Worm (Caenorhabditis elegans) whole organism, L4/young adult: Measurements from ENCODE around the gene C45B11.6.

Experiments used
- W03F9.2 ChIP-seq: fragments of 150-350 bp; optimal IDR thresholded peaks from 2 replicates; lab custom pipeline; 2014; ENCODE audit warnings: missing biosample characterization, missing genetic modification characterization
- dao-5 ChIP-seq: sonication (generic microtip); optimal IDR thresholded peaks from 2 replicates; lab custom pipeline; 2016; ENCODE audit warnings: missing genotype, missing genetic modification characterization, moderate library complexity, missing compliant biosample characterization
- him-1 ChIP-seq: sonication (generic microtip); optimal IDR thresholded peaks from 2 replicates; lab custom pipeline; 2016; ENCODE audit warnings: missing genotype, missing genetic modification reagents, missing genetic modification characterization, missing compliant biosample characterization

Gene C45B11.6

DNA sequence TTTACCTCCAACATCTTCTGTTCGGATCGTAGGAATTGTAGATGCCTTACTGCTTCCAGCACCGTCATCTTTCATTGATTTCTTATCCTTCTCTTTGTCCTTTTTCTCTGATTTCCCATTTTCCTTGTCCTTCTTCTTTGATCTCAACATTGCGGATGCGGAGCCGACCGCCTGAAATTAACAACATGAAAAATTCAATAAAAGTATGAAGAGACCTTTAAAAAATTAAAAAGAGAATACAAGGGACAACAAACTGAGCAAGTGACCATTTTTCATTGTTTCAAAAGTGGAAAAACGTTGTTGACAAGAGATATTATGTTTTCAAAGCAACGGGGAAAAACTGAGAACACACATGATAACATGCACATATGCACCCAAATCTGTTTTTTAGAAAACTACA lies 13.2 kb upstream of the C45B11.6 start:
- TF ChIP-seq him-1: no peak
- no peak for TF ChIP-seq W03F9.2 (tag; lab: Kevin White, UChicago)
- no peak for TF ChIP-seq dao-5 (tag; lab: Kevin White, UChicago)

DNA sequence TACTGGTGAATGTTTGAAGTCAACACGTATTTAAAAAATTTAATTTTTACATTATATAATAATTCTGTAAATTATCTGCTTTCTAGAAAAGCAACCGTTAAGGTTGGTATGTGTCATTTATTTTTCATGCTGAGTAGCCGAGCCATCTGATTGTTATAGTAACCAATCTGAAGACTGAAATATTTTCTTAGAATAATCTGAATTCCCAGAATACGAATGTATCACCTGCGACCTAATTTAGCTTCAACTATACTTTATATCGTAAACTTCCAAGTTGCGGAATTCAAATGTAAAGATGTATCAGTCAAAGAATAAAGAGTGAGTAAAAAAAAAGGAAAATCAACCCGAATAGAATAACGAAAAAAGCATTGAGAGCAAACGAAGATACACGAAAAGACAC lies 10.6 kb upstream of the C45B11.6 start:
- no peak for TF ChIP-seq him-1
- no peak for TF ChIP-seq dao-5 (tag; lab: Kevin White, UChicago)
- TF ChIP-seq W03F9.2 (tag; lab: Kevin White, UChicago): no peak

DNA sequence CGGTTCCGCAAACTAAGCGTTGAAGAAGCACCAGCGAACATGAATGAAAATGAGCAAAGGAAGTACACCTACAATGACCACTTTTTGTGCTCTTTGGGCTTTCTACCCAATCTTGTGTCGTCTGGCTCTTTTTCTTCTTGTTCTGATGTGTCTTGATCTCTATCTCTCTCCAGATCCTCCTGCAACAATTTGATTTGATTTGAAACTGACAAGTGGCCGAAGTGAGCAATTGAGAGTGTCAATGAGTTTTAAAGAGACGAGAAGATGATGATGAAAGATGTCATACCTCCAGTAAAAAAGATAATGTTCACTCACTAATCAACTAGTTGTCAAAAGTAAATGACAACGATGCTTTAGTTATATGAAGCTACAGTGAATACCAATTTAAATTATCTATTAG lies 9.1 kb upstream of the C45B11.6 start, which contains the start of gene pptr-2:
Gene pptr-2, minus strand, starts transcription at position 184 of the 400 bp plus-strand sequence.
- TF ChIP-seq W03F9.2 (tag; lab: Kevin White, UChicago): no peak

DNA sequence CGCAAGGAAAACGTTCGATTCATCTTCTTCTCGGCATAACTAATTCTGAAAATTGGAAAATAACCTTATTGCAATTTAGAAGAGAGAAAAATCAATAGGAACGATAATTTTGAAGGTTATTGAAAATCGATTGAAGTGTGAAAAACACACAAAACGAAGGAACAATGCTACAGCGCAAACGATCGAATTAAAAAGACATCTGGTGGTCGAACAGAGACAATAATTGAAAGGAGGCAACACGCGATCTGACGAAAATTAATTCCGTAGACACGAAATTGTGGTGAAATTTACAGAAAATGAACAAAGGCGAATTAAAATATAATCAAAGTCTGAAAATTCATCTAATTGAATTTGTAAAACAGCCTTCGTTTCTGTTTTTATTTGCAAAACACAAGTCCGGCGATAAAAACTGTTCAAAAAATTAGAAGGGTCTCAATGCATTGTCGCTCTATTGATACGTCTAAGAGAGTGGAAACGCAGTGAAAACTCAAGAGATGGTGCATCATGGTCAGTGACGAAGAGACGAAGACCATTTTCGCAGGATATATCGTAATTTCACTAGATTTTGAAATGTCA lies 4.4 kb upstream of the C45B11.6 start, which contains the start of gene pak-2:
Gene pak-2, minus strand, starts transcription at position 51 of the 576 bp plus-strand sequence.
- TF ChIP-seq dao-5 (tag; lab: Kevin White, UChicago) (no peak), him-1 (peak; percentile 55), W03F9.2 (tag; lab: Kevin White, UChicago) (peak; percentile 52)

DNA sequence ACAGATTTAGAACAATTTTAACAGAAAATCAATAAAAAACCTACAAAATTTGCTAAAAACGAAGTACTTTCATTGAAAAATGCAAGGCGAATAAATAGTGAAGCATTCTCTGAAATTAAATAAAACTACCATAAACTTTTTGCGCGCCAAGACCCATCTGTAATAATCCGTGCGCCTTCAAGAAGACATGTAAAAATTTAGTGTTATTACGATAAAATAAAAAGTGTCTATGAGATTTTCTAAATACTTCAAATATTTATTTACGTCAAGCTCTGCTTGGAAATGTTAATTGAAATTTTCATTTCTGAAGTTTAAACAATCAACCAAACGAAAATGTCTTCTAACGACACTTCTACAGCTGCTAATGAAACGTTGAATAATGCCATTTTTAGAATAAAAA lies 3.8 kb upstream of the C45B11.6 start, which contains the start of gene C45B11.9:
Gene C45B11.9, plus strand, starts transcription at position 301 of the 400 bp plus-strand sequence.
- no peak for TF ChIP-seq him-1
- no peak for TF ChIP-seq dao-5 (tag; lab: Kevin White, UChicago)
- TF ChIP-seq W03F9.2 (tag; lab: Kevin White, UChicago): no peak

DNA sequence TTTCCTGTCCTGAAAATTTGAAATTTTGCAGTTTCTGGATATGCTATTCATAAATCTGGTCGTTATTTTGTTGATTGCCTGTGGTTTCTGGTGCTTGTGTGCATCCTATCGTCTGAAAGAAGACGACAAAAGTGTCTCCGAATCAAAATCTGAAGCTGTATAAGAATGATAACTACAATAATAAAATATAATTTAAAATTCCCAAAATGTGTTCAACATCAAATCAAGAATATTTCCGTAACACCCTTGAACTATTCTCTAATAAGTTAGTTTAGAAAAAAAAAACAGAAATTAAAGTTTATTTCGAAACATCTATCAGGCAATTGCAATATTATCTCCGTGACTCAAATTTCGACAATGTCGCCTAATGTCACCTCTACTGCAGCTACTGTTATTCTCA lies 3.4 kb upstream of the C45B11.6 start, which contains the start of gene C45B11.8:
Gene C45B11.8, plus strand, starts transcription at position 301 of the 400 bp plus-strand sequence.
- TF ChIP-seq him-1: no peak
- TF ChIP-seq dao-5 (tag; lab: Kevin White, UChicago): no peak
- TF ChIP-seq W03F9.2 (tag; lab: Kevin White, UChicago): no peak

DNA sequence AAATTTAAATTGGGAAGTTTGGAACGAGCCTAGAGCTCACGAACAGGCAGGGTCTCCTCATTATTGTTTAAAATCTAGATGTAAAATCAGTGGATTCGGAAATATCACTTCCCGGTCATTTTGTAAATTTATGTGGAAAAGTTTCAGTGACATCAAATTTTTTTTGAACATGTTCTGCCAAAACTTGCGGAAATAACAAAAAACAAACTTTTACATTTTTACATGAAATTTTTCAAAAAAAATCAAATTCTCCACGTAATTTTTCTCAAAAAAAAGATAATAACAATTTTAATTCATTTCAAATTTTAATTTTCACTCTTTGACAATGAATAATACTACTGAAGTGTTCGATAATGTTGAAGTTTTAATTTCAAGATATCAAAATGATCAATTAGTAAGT lies 2.4 kb upstream of the C45B11.6 start, which contains the start of gene C45B11.5:
Gene C45B11.5, plus strand, starts transcription at position 301 of the 400 bp plus-strand sequence.
- no peak for TF ChIP-seq him-1
- no peak for TF ChIP-seq W03F9.2 (tag; lab: Kevin White, UChicago)
- TF ChIP-seq dao-5 (tag; lab: Kevin White, UChicago): no peak

DNA sequence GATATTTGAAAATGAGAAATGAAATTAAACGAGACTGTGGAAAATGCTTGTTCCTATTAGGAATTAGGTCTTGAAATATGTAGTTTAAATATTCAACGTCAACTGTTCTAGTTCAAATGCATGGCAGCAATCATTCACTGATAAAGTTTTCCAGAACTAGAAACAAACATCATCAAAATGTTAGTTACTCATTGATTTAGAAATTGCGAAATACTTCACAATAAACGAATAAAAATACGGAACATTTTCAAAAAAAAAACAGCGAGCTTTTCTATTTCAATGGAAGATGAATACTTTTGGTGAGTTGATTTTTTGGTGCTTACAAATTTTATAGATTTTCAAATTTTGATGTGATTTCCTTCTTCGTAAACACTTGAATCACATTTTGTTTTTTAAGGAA lies 1.3 kb upstream of the C45B11.6 start, which contains the start of gene C45B11.2:
Gene C45B11.2, plus strand, starts transcription at position 173 of the 400 bp plus-strand sequence.
- TF ChIP-seq dao-5 (tag; lab: Kevin White, UChicago) (no peak), him-1 (no peak), W03F9.2 (tag; lab: Kevin White, UChicago) (no peak)

DNA sequence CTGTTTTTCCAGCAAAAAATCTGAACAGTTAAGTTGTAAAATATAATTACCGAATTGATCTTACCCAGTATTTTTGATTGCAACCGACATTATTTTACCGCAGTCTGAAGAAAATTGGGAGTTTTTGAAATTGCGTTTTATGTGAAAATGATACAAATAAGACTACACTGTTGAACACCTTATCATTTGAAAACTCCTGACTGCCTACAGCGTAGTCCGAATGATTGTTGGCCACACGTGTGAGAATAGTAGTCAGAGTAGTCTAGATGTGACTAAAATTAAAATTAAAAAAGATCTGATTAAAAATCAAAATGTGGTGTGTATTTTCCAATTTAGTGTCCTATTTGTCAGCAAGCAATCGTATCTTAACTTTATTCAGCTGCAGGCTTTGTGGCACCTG lies 2.9 kb downstream of the C45B11.6 start, which contains the start of gene dhs-18:
Gene dhs-18, minus strand, starts transcription at position 104 of the 400 bp plus-strand sequence.
- TF ChIP-seq him-1 (no peak), W03F9.2 (tag; lab: Kevin White, UChicago) (no peak), dao-5 (tag; lab: Kevin White, UChicago) (no peak)

DNA sequence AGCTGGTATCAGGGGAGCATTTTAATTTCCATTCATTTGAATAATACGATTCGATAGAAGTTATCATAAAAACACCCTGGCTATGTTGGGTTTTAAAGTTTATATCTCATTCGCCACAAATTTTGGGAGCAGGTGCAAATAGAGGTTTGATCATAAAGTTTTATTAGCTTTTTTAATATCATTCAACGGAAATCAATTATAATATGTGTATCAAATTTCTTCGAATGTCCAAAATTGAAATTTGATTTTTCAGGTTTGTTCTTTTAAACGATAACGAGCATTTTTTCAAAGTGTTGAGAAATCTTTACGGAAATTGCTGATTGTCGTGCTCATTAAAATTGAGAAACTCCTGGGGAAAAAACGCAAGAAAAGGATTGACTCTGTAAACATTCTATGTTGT lies 4.8 kb downstream of the C45B11.6 start, which contains the start of gene srh-74:
Gene srh-74, minus strand, starts transcription at position 101 of the 400 bp plus-strand sequence.
- TF ChIP-seq him-1 (no peak), dao-5 (tag; lab: Kevin White, UChicago) (no peak), W03F9.2 (tag; lab: Kevin White, UChicago) (no peak)

DNA sequence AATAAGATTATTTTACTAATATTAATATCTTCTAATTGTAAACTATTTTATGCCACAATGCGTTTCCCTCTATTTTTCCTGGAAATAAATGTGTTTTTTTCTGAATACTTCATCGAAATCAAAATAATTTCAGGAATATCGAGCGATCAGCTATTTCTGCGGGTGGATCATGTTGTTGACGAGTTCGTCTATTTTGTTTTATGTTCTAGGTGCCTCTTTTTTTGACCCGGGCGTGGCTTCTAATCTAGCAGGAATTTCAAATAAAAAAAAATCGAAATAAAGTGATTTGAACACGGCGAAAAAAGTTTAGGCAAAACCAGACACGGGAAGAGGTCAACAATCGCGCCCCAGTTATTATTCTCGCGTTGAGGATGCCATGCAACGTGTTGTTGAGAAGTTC lies 8.1 kb downstream of the C45B11.6 start, which contains the start of gene T04C12.33:
Gene T04C12.33, plus strand, starts transcription at position 301 of the 400 bp plus-strand sequence.
- no peak for TF ChIP-seq him-1
- TF ChIP-seq dao-5 (tag; lab: Kevin White, UChicago): no peak
- no peak for TF ChIP-seq W03F9.2 (tag; lab: Kevin White, UChicago)

DNA sequence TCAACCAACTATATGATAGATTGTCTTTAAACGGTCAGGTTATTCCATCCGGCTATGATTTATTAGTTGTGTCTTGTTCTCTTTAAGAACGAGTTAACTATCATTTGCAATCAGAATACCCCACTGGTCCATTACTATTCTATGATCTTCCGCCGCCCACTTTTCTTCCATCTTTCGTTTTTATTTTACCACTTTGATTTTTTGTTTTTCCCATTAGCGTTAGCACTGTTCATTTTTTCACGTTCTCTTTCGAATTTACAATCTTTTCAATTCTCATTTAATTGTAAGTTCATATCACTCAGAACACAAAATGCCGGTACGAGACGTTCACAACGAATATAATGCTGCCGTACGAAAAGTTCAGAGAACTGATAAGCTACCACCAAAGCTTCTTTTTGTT lies 10.0 kb downstream of the C45B11.6 start, which contains the start of gene T04C12.7:
Gene T04C12.7, plus strand, starts transcription at position 301 of the 400 bp plus-strand sequence.
- TF ChIP-seq dao-5 (tag; lab: Kevin White, UChicago) (no peak), him-1 (no peak), W03F9.2 (tag; lab: Kevin White, UChicago) (no peak)

DNA sequence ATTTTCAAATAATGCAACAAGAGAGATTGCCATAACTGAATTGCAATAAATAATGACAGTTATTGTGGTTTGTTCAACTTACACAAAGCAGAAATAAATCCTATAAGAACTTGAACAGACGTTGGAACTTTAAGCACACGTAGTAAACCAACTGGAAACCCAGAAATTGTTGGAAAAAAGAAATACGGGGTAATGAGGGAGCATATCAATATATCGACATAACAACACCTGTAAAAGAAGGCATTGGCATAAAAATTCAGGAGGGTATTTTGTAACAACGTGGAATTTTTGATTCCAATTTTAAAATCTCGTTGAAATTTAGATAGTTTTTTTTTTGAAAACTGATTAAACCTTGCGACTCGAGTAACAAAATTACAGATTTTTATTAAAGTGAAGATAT lies 12.6 kb downstream of the C45B11.6 start:
- TF ChIP-seq dao-5 (tag; lab: Kevin White, UChicago) (no peak), W03F9.2 (tag; lab: Kevin White, UChicago) (no peak), him-1 (no peak)

DNA sequence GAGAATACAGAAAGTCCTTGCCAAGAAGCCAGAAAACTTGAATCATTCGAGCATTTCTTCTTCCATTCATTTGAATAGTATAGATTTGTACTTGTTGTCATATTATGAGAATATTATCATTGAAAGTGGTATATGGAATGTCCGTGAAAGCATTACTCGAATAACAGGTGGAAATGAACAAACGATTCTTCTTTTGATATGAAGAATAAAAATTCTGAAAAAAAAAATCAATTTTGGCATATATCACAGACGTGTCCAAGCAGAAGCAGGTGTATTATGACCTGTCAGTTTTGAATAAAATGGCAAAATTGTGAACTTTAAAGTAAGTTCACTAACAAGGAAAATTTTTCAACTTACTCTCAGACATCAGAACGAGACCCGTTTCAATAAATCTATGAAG lies 13.2 kb downstream of the C45B11.6 start, which contains the start of gene srh-75:
Gene srh-75, minus strand, starts transcription at position 101 of the 400 bp plus-strand sequence.
- no peak for TF ChIP-seq dao-5 (tag; lab: Kevin White, UChicago)
- no peak for TF ChIP-seq W03F9.2 (tag; lab: Kevin White, UChicago)
- no peak for TF ChIP-seq him-1
